Worm (Caenorhabditis elegans) whole organism, L4 larva: ENCODE results near the gene F22B5.10.

Experiments used
- ZK337.2 ChIP-seq: fragments of 200-800 bp; sonication (Bioruptor generic); IDR thresholded peaks from 2 replicates; pipeline ENCODE4 v1.3.6; 2022; ENCODE audit warnings: missing genetic modification reagents, missing genetic modification characterization, missing compliant biosample characterization
- lsy-2 ChIP-seq, 2 experiments: fragments of 150-350 bp in 1 of 2; sonication (generic microtip) in 1 of 2; optimal IDR thresholded peaks; 2 replicates each; lab custom pipeline; 2014 to 2017; ENCODE audit warnings: missing biosample characterization in 2 of 2, missing genetic modification characterization in 2 of 2

- TF ChIP-seq ZK337.2 (GFP tag; lab: Robert Waterston, UW) (no peak), lsy-2 (tag; optimal IDR thresholded peaks at IDR 0.05; lab: Kevin White, UChicago) (no peak)
These were observed 24.2 kb upstream of the F22B5.10 start, which contains the start of gene eif-3.G for ce11 chrII:8442717-8443223.
